Fruit fly (Drosophila melanogaster) whole organism: ENCODE data around the gene ebd2.

ENCODE experiments used
- CG8478 ChIP-seq: fragments of >200 bp; optimal IDR thresholded peaks from 2 replicates; lab custom pipeline; 2018; ENCODE audit warnings: inconsistent platforms
- Dll ChIP-seq: fragments of >200 bp; optimal IDR thresholded peaks from 2 replicates; lab custom pipeline; 2017
- pan ChIP-seq: fragments of >200 bp; optimal IDR thresholded peaks from 2 replicates; lab custom pipeline; 2017
- psq ChIP-seq: fragments of >200 bp; optimal IDR thresholded peaks from 2 replicates; lab custom pipeline; 2017

DNA sequence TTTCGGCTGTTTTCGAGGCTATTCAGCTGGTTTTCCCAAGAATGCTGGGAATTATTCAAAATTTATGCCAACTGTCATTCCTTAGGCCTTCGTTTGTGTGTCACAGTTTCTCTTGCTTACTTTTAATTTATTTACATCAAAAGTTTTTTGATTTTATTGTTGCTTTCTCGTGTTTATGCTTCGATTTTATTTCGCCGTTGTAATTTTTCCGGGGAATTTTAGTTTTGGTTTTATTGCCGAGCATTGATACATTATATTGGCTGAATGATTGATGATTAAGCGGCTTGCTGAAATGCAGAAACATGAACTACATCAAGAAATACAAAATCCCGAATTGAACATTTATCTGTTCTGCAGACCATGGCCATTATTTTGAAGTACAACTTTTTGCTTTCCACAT, 49.1 kb upstream of the ebd2 start:
- TF ChIP-seq psq (no peak), pan (no peak), CG8478 (lab: Kevin White, UChicago) (no peak), Dll (lab: Kevin White, UChicago) (no peak)
